Worm (Caenorhabditis elegans) whole organism, early embryonic: ENCODE results near the gene wht-2.

Experiments
- B0310.2 ChIP-seq: sonication (generic microtip); optimal IDR thresholded peaks from 2 replicates; lab custom pipeline; 2016; ENCODE audit warnings: mild to moderate bottlenecking, missing genetic modification characterization, missing compliant biosample characterization
- F13C5.2 ChIP-seq: sonication (generic microtip); optimal IDR thresholded peaks from 2 replicates; lab custom pipeline; 2017; ENCODE audit warnings: mild to moderate bottlenecking, missing genetic modification characterization, inconsistent platforms, missing compliant biosample characterization
- aly-1 ChIP-seq: sonication (generic microtip); optimal IDR thresholded peaks from 2 replicates; lab custom pipeline; 2016; ENCODE audit warnings: missing genetic modification characterization, missing compliant biosample characterization
- ama-1 ChIP-seq: fragments of 150-350 bp; optimal IDR thresholded peaks from 2 replicates; lab custom pipeline; 2014
- ceh-13 ChIP-seq: fragments of 200-800 bp; sonication (Bioruptor generic); optimal IDR thresholded peaks from 2 replicates; lab custom pipeline; 2018; ENCODE audit warnings: mild to moderate bottlenecking, missing genetic modification characterization, missing compliant biosample characterization
- ceh-36 ChIP-seq: sonication (generic microtip); optimal IDR thresholded peaks from 2 replicates; lab custom pipeline; 2016; ENCODE audit warnings: missing genetic modification characterization, inconsistent platforms, missing compliant biosample characterization
- ets-7 ChIP-seq: sonication (generic microtip); optimal IDR thresholded peaks from 2 replicates; lab custom pipeline; 2016; ENCODE audit warnings: missing genotype, missing genetic modification characterization, missing compliant biosample characterization
- flt-1 ChIP-seq: fragments of 200-800 bp; sonication (Bioruptor generic); IDR thresholded peaks from 2 replicates; pipeline ENCODE4 v1.3.6; 2022; ENCODE audit warnings: missing genetic modification characterization, missing compliant biosample characterization
- hmbx-1 ChIP-seq: sonication (generic microtip); optimal IDR thresholded peaks from 2 replicates; lab custom pipeline; 2016; ENCODE audit warnings: mild to moderate bottlenecking, missing genetic modification characterization, missing compliant biosample characterization
- hmg-4 ChIP-seq: fragments of 200-800 bp; sonication (Bioruptor generic); optimal IDR thresholded peaks from 2 replicates; lab custom pipeline; 2018; ENCODE audit warnings: mild to moderate bottlenecking, missing genetic modification characterization, missing compliant biosample characterization
- hnd-1 ChIP-seq: sonication (generic microtip); optimal IDR thresholded peaks from 2 replicates; lab custom pipeline; 2016; ENCODE audit warnings: missing genetic modification characterization, missing compliant biosample characterization
- pes-1 ChIP-seq: fragments of 200-800 bp; sonication (Bioruptor generic); IDR thresholded peaks from 2 replicates; pipeline ENCODE4 v1.3.6; 2022; ENCODE audit warnings: missing genetic modification reagents, missing genetic modification characterization, missing compliant biosample characterization
- scrt-1 ChIP-seq: fragments of 200-800 bp; sonication (Bioruptor generic); IDR thresholded peaks from 2 replicates; pipeline ENCODE4 v1.3.6; 2022; ENCODE audit warnings: missing genetic modification characterization, missing compliant biosample characterization
- sea-1 ChIP-seq: fragments of 200-800 bp; sonication (Bioruptor generic); conservative IDR thresholded peaks from 2 replicates; pipeline ENCODE4 v1.3.6; 2022; ENCODE audit warnings: missing genetic modification characterization, missing compliant biosample characterization
- tbx-11 ChIP-seq: fragments of 200-800 bp; sonication (Bioruptor generic); IDR thresholded peaks from 2 replicates; pipeline ENCODE4 v1.3.6; 2022; ENCODE audit warnings: missing genetic modification characterization, missing compliant biosample characterization
- tbx-37 ChIP-seq: fragments of 200-800 bp; sonication (Bioruptor generic); conservative IDR thresholded peaks from 2 replicates; pipeline ENCODE4 v1.3.6; 2022; ENCODE audit warnings: missing genetic modification reagents, missing genetic modification characterization, missing compliant biosample characterization
- tra-4 ChIP-seq: sonication (generic microtip); optimal IDR thresholded peaks from 2 replicates; lab custom pipeline; 2017; ENCODE audit warnings: missing genetic modification characterization, missing compliant biosample characterization

wht-2 gene

ce11 chrIV:11461335-11461734 is 8.9 kb upstream of the wht-2 start:
- no peak for TF ChIP-seq F13C5.2 (tag; lab: Kevin White, UChicago)
- TF ChIP-seq ama-1, result no peak
- TF ChIP-seq ceh-13 (GFP tag; lab: Kevin White, UChicago), result no peak
- TF ChIP-seq scrt-1 (GFP tag; lab: Robert Waterston, UW), result no peak
- no peak for TF ChIP-seq B0310.2 (tag; lab: Kevin White, UChicago)
- no peak for TF ChIP-seq pes-1 (GFP tag; lab: Robert Waterston, UW)
- TF ChIP-seq flt-1 (GFP tag; lab: Robert Waterston, UW), result no peak
- no peak for TF ChIP-seq tbx-11 (GFP tag; lab: Robert Waterston, UW)
- no peak for TF ChIP-seq ets-7 (tag; lab: Kevin White, UChicago)
- no peak for TF ChIP-seq ceh-36
- no peak for TF ChIP-seq sea-1 (GFP tag; lab: Robert Waterston, UW)

- TF ChIP-seq pes-1 (GFP tag; lab: Robert Waterston, UW) (no peak), F13C5.2 (tag; lab: Kevin White, UChicago) (no peak), ceh-36 (no peak), tbx-11 (GFP tag; lab: Robert Waterston, UW) (no peak), tbx-37 (no peak)
These were observed 5.1 kb upstream of the wht-2 start, which contains the start of gene C10C6.3 for ce11 chrIV:11465125-11465524. C10C6.3 (minus strand) TSS chrIV:11465225.

ce11 chrIV:11467413-11467812 is 2.8 kb upstream of the wht-2 start, which contains the start of gene C10C6.7:
C10C6.7 (minus strand) TSS chrIV:11467513.
- TF ChIP-seq F13C5.2 (tag; lab: Kevin White, UChicago) (no peak), tbx-11 (GFP tag; lab: Robert Waterston, UW) (no peak), ceh-36 (no peak), aly-1 (tag; lab: Kevin White, UChicago) (no peak), ceh-13 (GFP tag; lab: Kevin White, UChicago) (no peak), hmg-4 (GFP tag; lab: Kevin White, UChicago) (no peak), tbx-37 (no peak)

ce11 chrIV:11472023-11472422 is 1.8 kb downstream of the wht-2 start:
- TF ChIP-seq tra-4 (tag; lab: Kevin White, UChicago) (no peak), hmg-4 (GFP tag; lab: Kevin White, UChicago) (no peak), ceh-13 (GFP tag; lab: Kevin White, UChicago) (no peak), hmbx-1 (tag; lab: Kevin White, UChicago) (no peak), tbx-11 (GFP tag; lab: Robert Waterston, UW) (no peak), F13C5.2 (tag; lab: Kevin White, UChicago) (no peak), ets-7 (tag; lab: Kevin White, UChicago) (no peak), ama-1 (no peak), sea-1 (GFP tag; lab: Robert Waterston, UW) (no peak), hnd-1 (no peak), flt-1 (GFP tag; lab: Robert Waterston, UW) (no peak), ceh-36 (no peak), pes-1 (GFP tag; lab: Robert Waterston, UW) (no peak)

- TF ChIP-seq tra-4 (tag; lab: Kevin White, UChicago) (peak; percentile 62), aly-1 (tag; lab: Kevin White, UChicago) (peak; percentile 95), sea-1 (GFP tag; lab: Robert Waterston, UW) (peak; percentile 96), pes-1 (GFP tag; lab: Robert Waterston, UW) (peak; percentile 95), hmg-4 (GFP tag; lab: Kevin White, UChicago) (peak; percentile 97), ceh-13 (GFP tag; lab: Kevin White, UChicago) (peak; percentile 84), ets-7 (tag; lab: Kevin White, UChicago) (peak; percentile 86), hnd-1 (peak; percentile 87), ceh-36 (peak; percentile 93), ama-1 (peak; percentile 65), F13C5.2 (tag; lab: Kevin White, UChicago) (peak; percentile 95), tbx-11 (GFP tag; lab: Robert Waterston, UW) (peak; percentile 97), flt-1 (GFP tag; lab: Robert Waterston, UW) (peak; percentile 91), B0310.2 (tag; lab: Kevin White, UChicago) (peak; percentile 92), scrt-1 (GFP tag; lab: Robert Waterston, UW) (peak; percentile 94), tbx-37 (peak; percentile 95), hmbx-1 (tag; lab: Kevin White, UChicago) (peak; percentile 92)
These were observed 3.8 kb downstream of the wht-2 start for ce11 chrIV:11474067-11474466.

- no peak for TF ChIP-seq flt-1 (GFP tag; lab: Robert Waterston, UW)
- no peak for TF ChIP-seq hnd-1
- TF ChIP-seq pes-1 (GFP tag; lab: Robert Waterston, UW), result no peak
- no peak for TF ChIP-seq hmg-4 (GFP tag; lab: Kevin White, UChicago)
- TF ChIP-seq tbx-11 (GFP tag; lab: Robert Waterston, UW), result no peak
- TF ChIP-seq ama-1, result no peak
- no peak for TF ChIP-seq sea-1 (GFP tag; lab: Robert Waterston, UW)
- no peak for TF ChIP-seq tra-4 (tag; lab: Kevin White, UChicago)
- no peak for TF ChIP-seq ceh-13 (GFP tag; lab: Kevin White, UChicago)
- no peak for TF ChIP-seq scrt-1 (GFP tag; lab: Robert Waterston, UW)
These were observed 4.8 kb downstream of the wht-2 start for ce11 chrIV:11475080-11475479.

ce11 chrIV:11479095-11479494 is 8.9 kb downstream of the wht-2 start, which contains the start of gene catp-8:
catp-8 (minus strand) TSS chrIV:11479251.
- TF ChIP-seq tbx-37 (no peak), tra-4 (tag; lab: Kevin White, UChicago) (no peak), scrt-1 (GFP tag; lab: Robert Waterston, UW) (no peak), tbx-11 (GFP tag; lab: Robert Waterston, UW) (no peak), hmg-4 (GFP tag; lab: Kevin White, UChicago) (no peak), sea-1 (GFP tag; lab: Robert Waterston, UW) (no peak), ceh-13 (GFP tag; lab: Kevin White, UChicago) (no peak), ceh-36 (no peak), flt-1 (GFP tag; lab: Robert Waterston, UW) (no peak), F13C5.2 (tag; lab: Kevin White, UChicago) (no peak), hmbx-1 (tag; lab: Kevin White, UChicago) (no peak), pes-1 (GFP tag; lab: Robert Waterston, UW) (no peak), hnd-1 (no peak), aly-1 (tag; lab: Kevin White, UChicago) (no peak)
